Fruit fly (Drosophila melanogaster) whole organism: ENCODE data around the gene AP-1mu.

Experiments
- CG8478 ChIP-seq: fragments of >200 bp; optimal IDR thresholded peaks from 2 replicates; lab custom pipeline; 2018; ENCODE audit warnings: inconsistent platforms
- Dll ChIP-seq: fragments of >200 bp; optimal IDR thresholded peaks from 2 replicates; lab custom pipeline; 2017
- pan ChIP-seq: fragments of >200 bp; optimal IDR thresholded peaks from 2 replicates; lab custom pipeline; 2017
- psq ChIP-seq: fragments of >200 bp; optimal IDR thresholded peaks from 2 replicates; lab custom pipeline; 2017

- TF ChIP-seq pan (lab: Kevin White, UChicago) (no peak), CG8478 (lab: Kevin White, UChicago) (no peak), Dll (lab: Kevin White, UChicago) (peak; percentile 93), psq (lab: Kevin White, UChicago) (no peak)
Measured at dm6 chr3R:9551013-9551658, 8.2 kb downstream of the AP-1mu start.
